Worm (Caenorhabditis elegans) whole organism, early embryonic: ENCODE results near the gene W04B5.8.
A peak's percentile ranks its signal among the peaks of the same experiment; 100 is the strongest.

Source experiments
- B0310.2 ChIP-seq: sonication (generic microtip); optimal IDR thresholded peaks from 2 replicates; lab custom pipeline; 2016; ENCODE audit warnings: mild to moderate bottlenecking, missing genetic modification characterization, missing compliant biosample characterization
- F13C5.2 ChIP-seq: sonication (generic microtip); optimal IDR thresholded peaks from 2 replicates; lab custom pipeline; 2017; ENCODE audit warnings: mild to moderate bottlenecking, missing genetic modification characterization, inconsistent platforms, missing compliant biosample characterization
- aly-1 ChIP-seq: sonication (generic microtip); optimal IDR thresholded peaks from 2 replicates; lab custom pipeline; 2016; ENCODE audit warnings: missing genetic modification characterization, missing compliant biosample characterization
- ama-1 ChIP-seq: fragments of 150-350 bp; optimal IDR thresholded peaks from 2 replicates; lab custom pipeline; 2014
- ceh-13 ChIP-seq: fragments of 200-800 bp; sonication (Bioruptor generic); optimal IDR thresholded peaks from 2 replicates; lab custom pipeline; 2018; ENCODE audit warnings: mild to moderate bottlenecking, missing genetic modification characterization, missing compliant biosample characterization
- ceh-36 ChIP-seq: sonication (generic microtip); optimal IDR thresholded peaks from 2 replicates; lab custom pipeline; 2016; ENCODE audit warnings: missing genetic modification characterization, inconsistent platforms, missing compliant biosample characterization
- ets-7 ChIP-seq: sonication (generic microtip); optimal IDR thresholded peaks from 2 replicates; lab custom pipeline; 2016; ENCODE audit warnings: missing genotype, missing genetic modification characterization, missing compliant biosample characterization
- flt-1 ChIP-seq: fragments of 200-800 bp; sonication (Bioruptor generic); IDR thresholded peaks from 2 replicates; pipeline ENCODE4 v1.3.6; 2022; ENCODE audit warnings: missing genetic modification characterization, missing compliant biosample characterization
- hmbx-1 ChIP-seq: sonication (generic microtip); optimal IDR thresholded peaks from 2 replicates; lab custom pipeline; 2016; ENCODE audit warnings: mild to moderate bottlenecking, missing genetic modification characterization, missing compliant biosample characterization
- hmg-4 ChIP-seq: fragments of 200-800 bp; sonication (Bioruptor generic); optimal IDR thresholded peaks from 2 replicates; lab custom pipeline; 2018; ENCODE audit warnings: mild to moderate bottlenecking, missing genetic modification characterization, missing compliant biosample characterization
- hnd-1 ChIP-seq: sonication (generic microtip); optimal IDR thresholded peaks from 2 replicates; lab custom pipeline; 2016; ENCODE audit warnings: missing genetic modification characterization, missing compliant biosample characterization
- pes-1 ChIP-seq: fragments of 200-800 bp; sonication (Bioruptor generic); IDR thresholded peaks from 2 replicates; pipeline ENCODE4 v1.3.6; 2022; ENCODE audit warnings: missing genetic modification reagents, missing genetic modification characterization, missing compliant biosample characterization
- scrt-1 ChIP-seq: fragments of 200-800 bp; sonication (Bioruptor generic); IDR thresholded peaks from 2 replicates; pipeline ENCODE4 v1.3.6; 2022; ENCODE audit warnings: missing genetic modification characterization, missing compliant biosample characterization
- sea-1 ChIP-seq: fragments of 200-800 bp; sonication (Bioruptor generic); conservative IDR thresholded peaks from 2 replicates; pipeline ENCODE4 v1.3.6; 2022; ENCODE audit warnings: missing genetic modification characterization, missing compliant biosample characterization
- tbx-11 ChIP-seq: fragments of 200-800 bp; sonication (Bioruptor generic); IDR thresholded peaks from 2 replicates; pipeline ENCODE4 v1.3.6; 2022; ENCODE audit warnings: missing genetic modification characterization, missing compliant biosample characterization
- tbx-37 ChIP-seq: fragments of 200-800 bp; sonication (Bioruptor generic); conservative IDR thresholded peaks from 2 replicates; pipeline ENCODE4 v1.3.6; 2022; ENCODE audit warnings: missing genetic modification reagents, missing genetic modification characterization, missing compliant biosample characterization
- tra-4 ChIP-seq: sonication (generic microtip); optimal IDR thresholded peaks from 2 replicates; lab custom pipeline; 2017; ENCODE audit warnings: missing genetic modification characterization, missing compliant biosample characterization

W04B5.8 gene

DNA sequence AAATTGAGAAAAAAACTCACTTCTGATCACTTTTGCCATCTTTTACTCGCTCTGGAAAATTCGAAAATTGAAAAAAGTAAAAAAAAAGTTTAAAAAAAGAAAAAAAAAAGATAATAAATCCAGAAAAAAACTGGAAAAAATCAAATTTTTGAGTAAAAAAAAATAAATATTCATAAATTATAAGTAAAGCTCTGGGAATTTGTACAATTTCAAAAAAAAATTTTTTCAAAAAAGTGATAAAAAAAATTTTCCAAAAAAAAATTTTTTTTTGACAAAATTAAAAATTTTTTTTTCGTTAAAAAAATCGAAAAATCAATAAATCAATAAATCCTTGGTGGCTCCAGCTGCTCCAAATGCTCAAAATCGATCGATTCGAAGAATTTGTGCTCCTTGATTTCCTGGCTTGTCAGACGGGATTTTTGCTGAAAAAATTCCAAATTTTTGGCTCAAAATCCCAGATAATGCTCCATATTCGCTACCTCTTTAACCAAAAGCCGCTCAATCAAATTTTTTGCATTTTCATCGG is 15.1 kb upstream of the W04B5.8 start, which contains the start of gene mrpl-30:
TSS of gene mrpl-30 (minus strand) at position 51 of the 526 bp plus-strand sequence.
- TF ChIP-seq ama-1 (lab: Kevin White, UChicago) = no peak
- TF ChIP-seq pes-1 = no peak
- no peak for TF ChIP-seq hnd-1 (tag; lab: Kevin White, UChicago)
- no peak for TF ChIP-seq tbx-37 (GFP tag; lab: Robert Waterston, UW)
- TF ChIP-seq sea-1 (GFP tag; lab: Robert Waterston, UW) = no peak
- no peak for TF ChIP-seq ets-7 (tag; lab: Kevin White, UChicago)
- TF ChIP-seq ceh-36 (tag; lab: Kevin White, UChicago) = no peak
- TF ChIP-seq ceh-13 = no peak
- no peak for TF ChIP-seq tbx-11 (GFP tag; lab: Robert Waterston, UW)
- no peak for TF ChIP-seq flt-1 (GFP tag; lab: Robert Waterston, UW)

DNA sequence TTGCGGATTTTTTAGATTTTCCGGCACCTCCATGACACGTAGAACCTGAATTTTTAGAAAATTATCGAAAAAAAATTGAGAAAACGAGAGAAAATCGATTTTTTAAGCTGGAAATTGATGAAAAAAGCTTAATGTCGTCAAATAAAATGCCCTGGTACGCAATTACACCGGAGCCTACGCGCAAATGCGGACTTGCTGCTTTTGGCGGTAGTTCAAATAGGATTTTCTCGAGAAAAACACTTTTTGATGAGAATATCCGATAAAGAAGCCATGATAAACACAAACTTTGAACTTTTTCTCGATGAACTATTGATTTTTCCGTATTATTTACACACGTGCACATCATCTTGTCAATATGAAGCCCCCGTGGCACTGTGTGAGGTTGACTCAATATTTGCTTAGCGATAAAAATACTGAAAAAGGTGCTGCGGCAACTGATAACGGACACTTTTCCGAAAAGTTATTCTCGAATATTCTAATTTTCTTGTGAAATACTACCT is 7.9 kb upstream of the W04B5.8 start, which contains the start of the genes W04B5.5 and W04B5.3:
TSS of gene W04B5.5 (minus strand) at position 51 of the 500 bp plus-strand sequence.
TSS of gene W04B5.3 (plus strand) at position 356 of the 500 bp plus-strand sequence.
- TF ChIP-seq tbx-37 (GFP tag; lab: Robert Waterston, UW) = no peak
- no peak for TF ChIP-seq ceh-36 (tag; lab: Kevin White, UChicago)
- TF ChIP-seq F13C5.2 = peak; percentile 45
- TF ChIP-seq hnd-1 (tag; lab: Kevin White, UChicago) = no peak
- TF ChIP-seq sea-1 (GFP tag; lab: Robert Waterston, UW) = no peak
- TF ChIP-seq ets-7 (tag; lab: Kevin White, UChicago) = no peak
- TF ChIP-seq aly-1 (tag; lab: Kevin White, UChicago) = no peak
- TF ChIP-seq flt-1 (GFP tag; lab: Robert Waterston, UW) = 0 out of 2 replicates have a peak, but pooled peaks have one; percentile 19
- TF ChIP-seq hmbx-1 = no peak
- TF ChIP-seq ama-1 (lab: Kevin White, UChicago) = no peak
- no peak for TF ChIP-seq pes-1
- TF ChIP-seq ceh-13 = no peak
- no peak for TF ChIP-seq scrt-1 (GFP tag; lab: Robert Waterston, UW)
- no peak for TF ChIP-seq hmg-4 (GFP tag; lab: Kevin White, UChicago)
- no peak for TF ChIP-seq tbx-11 (GFP tag; lab: Robert Waterston, UW)
- no peak for TF ChIP-seq B0310.2 (tag; lab: Kevin White, UChicago)

DNA sequence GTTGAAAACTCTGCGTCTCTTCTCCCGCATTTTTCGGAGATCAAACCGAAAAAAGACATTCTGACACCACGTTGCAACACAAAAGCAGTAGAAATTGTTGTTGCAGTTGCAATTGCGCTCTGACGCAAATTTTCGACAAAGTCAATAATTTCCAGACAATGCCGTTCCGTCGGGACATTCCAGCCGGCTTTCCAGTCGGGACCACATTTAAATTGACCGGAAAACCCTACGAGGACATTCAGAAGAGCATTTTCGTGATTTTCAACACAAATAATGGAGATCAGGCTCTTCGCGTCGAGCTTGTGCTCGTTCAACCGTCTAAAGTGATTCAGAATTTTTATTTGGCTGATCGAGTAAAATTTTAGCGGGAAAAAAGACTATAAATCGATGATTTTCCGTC is 7.1 kb upstream of the W04B5.8 start:
- TF ChIP-seq aly-1 (tag; lab: Kevin White, UChicago) (no peak), ets-7 (tag; lab: Kevin White, UChicago) (no peak), tbx-11 (GFP tag; lab: Robert Waterston, UW) (no peak), B0310.2 (tag; lab: Kevin White, UChicago) (no peak), tra-4 (tag; lab: Kevin White, UChicago) (no peak), scrt-1 (GFP tag; lab: Robert Waterston, UW) (no peak)

DNA sequence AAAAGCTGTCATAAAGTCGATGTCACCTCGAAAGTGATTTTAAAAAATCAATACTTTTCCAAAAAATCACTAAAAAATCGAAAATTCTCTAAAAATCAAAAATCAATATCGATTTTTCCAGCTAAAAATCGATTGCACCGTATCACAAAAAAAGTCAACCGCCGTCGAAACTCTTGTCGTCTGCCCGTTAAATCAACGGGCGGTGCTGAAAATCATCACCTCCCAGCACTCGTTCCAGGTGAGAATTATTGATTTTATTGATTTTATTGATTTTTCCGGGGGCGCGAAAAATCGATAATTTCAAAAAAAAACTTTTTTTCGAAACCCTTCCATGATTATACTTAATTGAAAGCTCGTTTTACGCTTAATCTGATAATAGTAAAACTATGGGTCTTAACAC is 6.6 kb upstream of the W04B5.8 start:
- TF ChIP-seq B0310.2 (tag; lab: Kevin White, UChicago) (no peak), tra-4 (tag; lab: Kevin White, UChicago) (no peak), hmg-4 (GFP tag; lab: Kevin White, UChicago) (no peak), aly-1 (tag; lab: Kevin White, UChicago) (no peak), ceh-13 (no peak)

DNA sequence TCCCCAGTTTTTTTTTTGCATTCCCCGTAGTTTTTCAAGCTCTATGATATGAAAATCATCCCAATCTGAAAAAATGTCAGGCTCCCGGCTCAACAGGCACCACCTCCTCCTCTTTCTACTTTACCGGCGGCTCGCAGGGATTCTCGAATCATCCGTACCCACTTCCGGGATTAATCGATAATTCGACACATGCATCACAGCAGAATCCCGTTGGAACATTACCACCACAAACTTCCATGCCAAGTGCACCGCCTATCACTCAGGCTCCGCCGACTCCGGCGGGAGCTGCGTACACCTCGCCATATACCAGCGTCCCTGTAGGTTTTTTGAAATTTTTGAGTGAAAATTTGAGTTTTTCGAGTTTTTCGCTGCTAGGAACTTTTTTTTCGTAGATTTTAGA is 4.9 kb upstream of the W04B5.8 start:
- TF ChIP-seq scrt-1 (GFP tag; lab: Robert Waterston, UW) = no peak
- TF ChIP-seq flt-1 (GFP tag; lab: Robert Waterston, UW) = no peak
- TF ChIP-seq hmg-4 (GFP tag; lab: Kevin White, UChicago) = no peak
- no peak for TF ChIP-seq ama-1 (lab: Kevin White, UChicago)
- no peak for TF ChIP-seq ets-7 (tag; lab: Kevin White, UChicago)
- TF ChIP-seq pes-1 = no peak
- TF ChIP-seq ceh-13 = no peak
- TF ChIP-seq ceh-36 (tag; lab: Kevin White, UChicago) = no peak
- TF ChIP-seq tra-4 (tag; lab: Kevin White, UChicago) = no peak

DNA sequence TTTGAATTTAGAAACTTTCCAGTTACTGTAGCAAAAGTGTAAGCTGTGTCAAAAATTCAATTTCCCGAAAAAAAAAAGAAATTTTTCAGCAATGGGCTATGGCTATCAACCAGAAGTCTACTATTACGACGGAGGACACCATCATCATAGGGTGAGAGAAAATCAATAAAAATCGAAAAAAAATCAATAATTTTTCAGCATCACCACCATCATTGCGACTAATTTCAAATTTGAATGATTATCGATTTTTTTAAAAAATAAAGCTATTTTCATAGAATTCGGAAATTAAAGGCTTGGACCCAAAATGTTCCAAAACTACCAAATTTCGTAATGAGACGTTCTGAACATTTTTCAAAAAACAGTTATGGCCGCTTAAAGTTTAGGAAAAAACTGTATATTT is 2.5 kb upstream of the W04B5.8 start:
- no peak for TF ChIP-seq hmg-4 (GFP tag; lab: Kevin White, UChicago)
- TF ChIP-seq tbx-37 (GFP tag; lab: Robert Waterston, UW) = no peak
- TF ChIP-seq tbx-11 (GFP tag; lab: Robert Waterston, UW) = no peak
- no peak for TF ChIP-seq scrt-1 (GFP tag; lab: Robert Waterston, UW)
- TF ChIP-seq ceh-36 (tag; lab: Kevin White, UChicago) = no peak
- no peak for TF ChIP-seq sea-1 (GFP tag; lab: Robert Waterston, UW)
- no peak for TF ChIP-seq pes-1
- no peak for TF ChIP-seq F13C5.2
- TF ChIP-seq ama-1 (lab: Kevin White, UChicago) = no peak
- no peak for TF ChIP-seq ceh-13
- TF ChIP-seq B0310.2 (tag; lab: Kevin White, UChicago) = no peak
- TF ChIP-seq hnd-1 (tag; lab: Kevin White, UChicago) = no peak
- TF ChIP-seq flt-1 (GFP tag; lab: Robert Waterston, UW) = no peak
- TF ChIP-seq ets-7 (tag; lab: Kevin White, UChicago) = no peak
- no peak for TF ChIP-seq aly-1 (tag; lab: Kevin White, UChicago)
- TF ChIP-seq hmbx-1 = no peak
- TF ChIP-seq tra-4 (tag; lab: Kevin White, UChicago) = no peak

DNA sequence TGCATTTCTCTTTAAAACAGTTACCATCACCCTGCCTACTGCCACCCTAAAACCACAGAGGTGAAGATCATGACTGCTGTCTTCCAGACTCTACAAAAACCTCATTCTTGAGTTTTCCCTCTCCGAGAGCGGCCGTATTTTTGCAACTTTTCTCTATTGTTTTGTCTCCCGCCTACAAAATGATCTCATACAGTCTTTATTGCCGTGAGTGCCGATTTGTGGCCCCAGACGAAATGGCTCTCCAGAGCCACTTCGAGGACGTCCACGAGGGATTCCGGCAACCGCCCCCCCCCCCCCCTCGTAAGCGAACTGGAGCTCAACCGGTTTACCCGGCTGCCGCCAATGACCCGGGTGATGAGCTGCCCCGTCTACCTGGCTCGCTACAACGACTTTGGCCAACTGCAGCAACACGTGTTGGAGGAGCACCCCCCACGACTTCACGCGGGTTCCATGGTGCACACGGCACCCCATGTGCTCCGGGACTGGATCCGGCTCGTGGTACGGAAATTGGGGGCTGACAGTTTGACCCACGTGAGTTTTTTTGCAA is 1.3 kb upstream of the W04B5.8 start:
- TF ChIP-seq hmg-4 (GFP tag; lab: Kevin White, UChicago) = peak; percentile 27
- no peak for TF ChIP-seq ceh-36 (tag; lab: Kevin White, UChicago)
